Worm (Caenorhabditis elegans) whole organism, L2 larva: ENCODE data around the gene Y61A9LA.12.
A peak's percentile ranks its signal among the peaks of the same experiment; 100 is the strongest.

Source experiments
- R02D3.7 ChIP-seq: fragments of 150-350 bp; optimal IDR thresholded peaks from 2 replicates; lab custom pipeline; 2014; ENCODE audit warnings: missing biosample characterization, missing genetic modification characterization
- alr-1 ChIP-seq: fragments of 150-350 bp; optimal IDR thresholded peaks from 2 replicates; lab custom pipeline; 2014; ENCODE audit warnings: missing biosample characterization, missing genetic modification characterization
- aly-2 ChIP-seq: fragments of 150-350 bp; optimal IDR thresholded peaks from 2 replicates; lab custom pipeline; 2014; ENCODE audit warnings: missing biosample characterization, missing genetic modification characterization
- ama-1 ChIP-seq: fragments of 150-350 bp; optimal IDR thresholded peaks from 2 replicates; lab custom pipeline; 2018; ENCODE audit warnings: inconsistent platforms
- blmp-1 ChIP-seq: sonication (generic microtip); optimal IDR thresholded peaks from 2 replicates; lab custom pipeline; 2017; ENCODE audit warnings: missing genetic modification characterization, mild to moderate bottlenecking, missing compliant biosample characterization, antibody characterized with exemption, moderate library complexity; ENCODE audit not compliant: insufficient read depth
- ceh-16 ChIP-seq: fragments of 150-350 bp; optimal IDR thresholded peaks from 2 replicates; lab custom pipeline; 2014; ENCODE audit warnings: missing biosample characterization, missing genetic modification characterization
- ceh-82 ChIP-seq: fragments of 150-350 bp; optimal IDR thresholded peaks from 2 replicates; lab custom pipeline; 2014; ENCODE audit warnings: missing biosample characterization, missing genetic modification characterization
- egl-27 ChIP-seq: sonication (generic microtip); optimal IDR thresholded peaks from 3 replicates; lab custom pipeline; 2017; ENCODE audit warnings: missing biosample characterization, missing genetic modification reagents, missing genetic modification characterization
- elt-1 ChIP-seq: fragments of 150-350 bp; optimal IDR thresholded peaks from 2 replicates; lab custom pipeline; 2014; ENCODE audit warnings: missing biosample characterization, missing genetic modification characterization
- elt-3 ChIP-seq: sonication (generic microtip); optimal IDR thresholded peaks from 2 replicates; lab custom pipeline; 2017; ENCODE audit warnings: missing biosample characterization, missing genetic modification characterization
- fos-1 ChIP-seq: fragments of 150-350 bp; optimal IDR thresholded peaks from 2 replicates; lab custom pipeline; 2014; ENCODE audit warnings: missing biosample characterization, missing genetic modification characterization
- gmeb-1 ChIP-seq: fragments of 150-350 bp; optimal IDR thresholded peaks from 2 replicates; lab custom pipeline; 2014; ENCODE audit warnings: missing biosample characterization, missing genetic modification characterization
- lin-11 ChIP-seq: fragments of 150-350 bp; sonication (generic microtip); optimal IDR thresholded peaks from 2 replicates; lab custom pipeline; 2014; ENCODE audit warnings: missing biosample characterization, missing genetic modification characterization, inconsistent platforms, mixed read lengths
- lin-39 ChIP-seq: fragments of 150-350 bp; optimal IDR thresholded peaks from 2 replicates; lab custom pipeline; 2014; ENCODE audit warnings: missing biosample characterization, missing genetic modification reagents, missing genetic modification characterization
- lsy-2 ChIP-seq, 2 experiments: fragments of 150-350 bp in 1 of 2; sonication (generic microtip) in 1 of 2; optimal IDR thresholded peaks; 2 replicates each; lab custom pipeline; 2014 to 2017; ENCODE audit warnings: missing biosample characterization in 2 of 2, missing genetic modification characterization in 2 of 2
- mab-5 ChIP-seq: fragments of 150-350 bp; optimal IDR thresholded peaks from 2 replicates; lab custom pipeline; 2014; ENCODE audit warnings: missing biosample characterization, missing genetic modification characterization
- nhr-11 ChIP-seq: fragments of 150-350 bp; optimal IDR thresholded peaks from 2 replicates; lab custom pipeline; 2014; ENCODE audit warnings: missing biosample characterization, missing genetic modification characterization
- nhr-23 ChIP-seq: fragments of 150-350 bp; optimal IDR thresholded peaks from 2 replicates; lab custom pipeline; 2014; ENCODE audit warnings: missing biosample characterization, missing genetic modification reagents, missing genetic modification characterization
- nhr-25 ChIP-seq: fragments of 150-350 bp; sonication (generic microtip); optimal IDR thresholded peaks from 3 replicates; lab custom pipeline; 2014; ENCODE audit warnings: missing biosample characterization, missing genetic modification characterization
- peb-1 ChIP-seq: fragments of 150-350 bp; optimal IDR thresholded peaks from 2 replicates; lab custom pipeline; 2014; ENCODE audit warnings: missing biosample characterization, missing genetic modification characterization
- unc-62 ChIP-seq: fragments of 150-350 bp; optimal IDR thresholded peaks from 2 replicates; lab custom pipeline; 2014; ENCODE audit warnings: missing biosample characterization, missing genetic modification reagents, missing genetic modification characterization
- zag-1 ChIP-seq: fragments of 150-350 bp; optimal IDR thresholded peaks from 2 replicates; lab custom pipeline; 2014; ENCODE audit warnings: missing biosample characterization, missing genetic modification characterization
- ztf-11 ChIP-seq: sonication (generic microtip); optimal IDR thresholded peaks from 2 replicates; lab custom pipeline; 2017; ENCODE audit warnings: missing biosample characterization, missing genetic modification characterization
- ztf-4 ChIP-seq: fragments of 150-350 bp; optimal IDR thresholded peaks from 2 replicates; lab custom pipeline; 2014; ENCODE audit warnings: missing biosample characterization, missing genetic modification characterization

Gene Y61A9LA.12

DNA sequence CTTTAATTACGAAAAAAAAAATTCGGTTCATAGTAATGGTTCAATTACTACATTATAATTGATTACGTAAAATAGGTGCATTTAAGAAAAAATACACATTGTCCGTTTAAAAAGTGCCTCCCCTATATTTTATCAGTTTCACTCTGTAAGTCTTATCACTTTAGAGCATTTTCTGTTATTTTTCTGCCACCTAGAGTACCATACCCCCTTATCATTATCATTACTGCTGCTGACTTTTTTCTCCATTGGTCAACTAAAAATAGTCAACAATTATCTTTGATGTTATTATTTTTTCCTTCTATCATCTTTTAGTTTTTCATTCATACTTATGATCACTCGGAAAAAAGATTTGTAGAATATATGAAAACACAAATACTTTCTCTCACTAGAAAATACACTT, 44.8 kb downstream of the Y61A9LA.12 start:
- TF ChIP-seq ztf-11 (tag; lab: Kevin White, UChicago) (no peak), lsy-2 (tag; optimal IDR thresholded peaks at IDR 0.05; lab: Kevin White, UChicago) (no peak), R02D3.7 (no peak), gmeb-1 (tag; lab: Kevin White, UChicago) (peak; percentile 27), fos-1 (tag; lab: Kevin White, UChicago) (peak; percentile 62), unc-62 (GFP tag; lab: Kevin White, UChicago) (no peak), ama-1 (no peak), ceh-82 (no peak), elt-3 (tag; lab: Kevin White, UChicago) (no peak), blmp-1 (tag; lab: Kevin White, UChicago) (no peak)

DNA sequence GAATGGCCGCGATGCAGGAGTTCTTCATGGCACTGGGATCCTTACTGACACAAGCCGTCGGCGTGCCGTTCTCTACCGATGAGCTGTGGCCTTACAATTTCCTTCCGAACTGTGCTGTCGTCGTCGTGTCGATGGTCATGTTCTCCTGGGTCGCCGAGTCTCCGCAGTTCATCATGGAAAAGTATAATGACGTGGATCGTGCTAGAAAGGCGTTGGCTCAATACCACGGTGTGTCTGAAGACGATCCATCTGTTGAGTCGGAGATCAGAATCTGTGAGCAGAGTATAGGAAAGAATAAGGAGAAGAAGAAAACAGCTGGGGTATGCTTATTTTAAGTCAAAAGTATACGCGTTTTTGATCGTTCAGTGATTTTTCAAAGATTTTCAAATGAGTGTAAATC, 45.6 kb downstream of the Y61A9LA.12 start:
- TF ChIP-seq zag-1 (tag; lab: Kevin White, UChicago) = no peak
- TF ChIP-seq blmp-1 (tag; lab: Kevin White, UChicago) = no peak
- no peak for TF ChIP-seq mab-5
- TF ChIP-seq alr-1 (tag; lab: Kevin White, UChicago) = no peak
- no peak for TF ChIP-seq nhr-25 (tag; lab: Kevin White, UChicago)
- no peak for TF ChIP-seq ceh-82
- TF ChIP-seq ztf-4 (tag; lab: Kevin White, UChicago) = no peak
- TF ChIP-seq lin-39 (tag; lab: Kevin White, UChicago) = no peak
- TF ChIP-seq aly-2 (tag; lab: Kevin White, UChicago) = no peak
- TF ChIP-seq lin-11 = no peak
- no peak for TF ChIP-seq elt-3 (tag; lab: Kevin White, UChicago)
- no peak for TF ChIP-seq nhr-23 (tag; lab: Kevin White, UChicago)
- no peak for TF ChIP-seq egl-27
- TF ChIP-seq ceh-16 = no peak
- TF ChIP-seq ama-1 = no peak
- TF ChIP-seq unc-62 (GFP tag; lab: Kevin White, UChicago) = no peak
- no peak for TF ChIP-seq nhr-11
- TF ChIP-seq elt-1 = no peak
- no peak for TF ChIP-seq peb-1
